Fruit fly (Drosophila melanogaster) whole organism, pupa: ENCODE data around the gene CG16775.
A peak's percentile ranks its signal among the peaks of the same experiment; 100 is the strongest.

Source experiments
- CG10348 ChIP-seq: fragments of 200-800 bp; sonication (Bioruptor generic); IDR thresholded peaks from 2 replicates; pipeline ENCODE4 v1.3.6; 2022; ENCODE audit warnings: missing biosample characterization, missing genetic modification characterization
- CG14655 ChIP-seq: fragments of 200-800 bp; sonication (Bioruptor generic); optimal IDR thresholded peaks from 3 replicates; lab custom pipeline; 2017; ENCODE audit warnings: mild to moderate bottlenecking, missing biosample characterization, missing genetic modification reagents, missing genetic modification characterization
- CG15710 ChIP-seq: fragments of 200-800 bp; sonication (Bioruptor generic); optimal IDR thresholded peaks from 2 replicates; lab custom pipeline; 2018; ENCODE audit warnings: missing biosample characterization, mild to moderate bottlenecking, missing genetic modification characterization, moderate library complexity
- CG34367 ChIP-seq: fragments of 200-800 bp; sonication (Bioruptor generic); optimal IDR thresholded peaks from 2 replicates; lab custom pipeline; 2018; ENCODE audit warnings: missing biosample characterization, mild to moderate bottlenecking, missing genetic modification characterization
- CG4496 ChIP-seq: fragments of 200-800 bp; sonication (Bioruptor generic); IDR thresholded peaks from 3 replicates; pipeline ENCODE4 v1.3.6; 2022; ENCODE audit warnings: missing biosample characterization, missing genetic modification characterization
- EcR ChIP-seq: fragments of 200-800 bp; sonication (Bioruptor generic); optimal IDR thresholded peaks from 3 replicates; lab custom pipeline; 2019; ENCODE audit warnings: missing biosample characterization, missing genetic modification characterization, mild to moderate bottlenecking, moderate library complexity, missing genetic modification reagents
- Ets98B ChIP-seq: fragments of 200-800 bp; sonication (Bioruptor generic); IDR thresholded peaks from 2 replicates; pipeline ENCODE4 v1.3.6; 2022; ENCODE audit warnings: missing biosample characterization, missing genetic modification characterization
- Pif1A ChIP-seq: fragments of 200-800 bp; sonication (Bioruptor generic); optimal IDR thresholded peaks from 3 replicates; lab custom pipeline; 2016; ENCODE audit warnings: missing biosample characterization, missing genetic modification characterization
- Snoo ChIP-seq: fragments of 200-800 bp; sonication (Bioruptor generic); optimal IDR thresholded peaks from 3 replicates; lab custom pipeline; 2017; ENCODE audit warnings: missing biosample characterization, mild to moderate bottlenecking, missing genetic modification characterization, inconsistent platforms
- fd96Ca ChIP-seq: fragments of 200-800 bp; sonication (Bioruptor generic); IDR thresholded peaks from 3 replicates; pipeline ENCODE4 v1.3.6; 2022; ENCODE audit warnings: missing biosample characterization, missing genetic modification characterization
- rn ChIP-seq: fragments of 200-800 bp; sonication (Bioruptor generic); IDR thresholded peaks from 2 replicates; pipeline ENCODE4 v1.3.6; 2022; ENCODE audit warnings: missing biosample characterization, missing genetic modification characterization

DNA sequence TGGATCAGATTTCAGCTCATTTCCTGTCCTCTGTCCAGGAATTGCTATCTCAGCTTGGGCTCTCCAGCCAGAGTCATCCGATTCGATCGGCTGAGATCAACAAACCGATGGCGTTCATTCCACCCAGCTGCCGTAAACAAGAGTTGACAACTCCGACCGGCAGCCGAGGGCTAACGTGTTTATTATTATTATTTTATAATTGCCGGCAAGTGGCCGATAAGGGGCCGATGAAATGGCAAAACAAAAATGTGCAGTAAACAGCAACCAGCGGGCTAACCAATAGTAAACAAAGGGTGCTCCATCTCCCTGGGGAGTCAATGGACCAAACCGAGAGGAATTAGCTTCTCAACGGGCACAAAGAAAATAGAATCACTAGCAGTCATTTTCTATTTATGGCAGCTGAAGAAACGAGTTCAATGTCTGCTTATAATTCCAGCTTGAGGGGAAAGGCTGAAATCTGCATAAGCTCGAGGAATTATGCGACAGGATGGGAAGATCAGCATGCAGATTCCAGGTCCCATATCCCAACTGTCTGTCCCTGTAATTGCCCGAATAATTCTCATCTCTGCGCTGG lies 38.8 kb upstream of the CG16775 start:
- TF ChIP-seq CG34367 (tag; lab: Kevin White, UChicago) (no peak), fd96Ca (GFP tag; lab: Robert Waterston, UW) (no peak), CG10348 (no peak), Pif1A (GFP tag; lab: Kevin White, UChicago) (no peak), CG14655 (GFP tag; lab: Kevin White, UChicago) (peak; percentile 25), EcR (peak; percentile 99), rn (GFP tag; lab: Robert Waterston, UW) (no peak), CG4496 (GFP tag; lab: Robert Waterston, UW) (no peak), CG15710 (tag; lab: Kevin White, UChicago) (no peak), Ets98B (GFP tag; lab: Robert Waterston, UW) (no peak), Snoo (no peak)
